Fruit fly (Drosophila melanogaster) whole organism, embryonic: ENCODE measurements around the gene Ser.
A peak's percentile ranks its signal among the peaks of the same experiment; 100 is the strongest.

Experiments
- Blimp-1 ChIP-seq: fragments of 200-800 bp; sonication (Bioruptor generic); optimal IDR thresholded peaks from 3 replicates; lab custom pipeline; 2018; ENCODE audit warnings: missing biosample characterization, missing genetic modification characterization, mild to moderate bottlenecking, moderate library complexity, missing genetic modification reagents
- CG1024 ChIP-seq: fragments of 200-800 bp; sonication (Bioruptor generic); IDR thresholded peaks from 2 replicates; pipeline ENCODE4 v1.3.6; 2022; ENCODE audit warnings: missing biosample characterization, missing genetic modification characterization
- CG10321 ChIP-seq: fragments of 200-800 bp; sonication (Bioruptor generic); IDR thresholded peaks from 2 replicates; pipeline ENCODE4 v1.3.6; 2022; ENCODE audit warnings: missing biosample characterization, missing genetic modification characterization
- CG10366 ChIP-seq: fragments of 200-800 bp; sonication (Bioruptor generic); IDR thresholded peaks from 2 replicates; pipeline ENCODE4 v1.3.6; 2022; ENCODE audit warnings: missing biosample characterization, missing genetic modification characterization
- CG11093 ChIP-seq: fragments of 200-800 bp; sonication (Bioruptor generic); IDR thresholded peaks from 3 replicates; pipeline ENCODE4 v1.3.6; 2022; ENCODE audit warnings: missing biosample characterization, missing genetic modification characterization
- CG11456 ChIP-seq: fragments of 200-800 bp; sonication (Bioruptor generic); IDR thresholded peaks from 3 replicates; pipeline ENCODE4 v1.3.6; 2022; ENCODE audit warnings: missing biosample characterization, missing genetic modification characterization
- CG12942 ChIP-seq: fragments of 200-800 bp; sonication (Bioruptor generic); optimal IDR thresholded peaks from 3 replicates; lab custom pipeline; 2016; ENCODE audit warnings: missing biosample characterization, missing genetic modification characterization
- CG13894 ChIP-seq: fragments of 200-800 bp; sonication (Bioruptor generic); optimal IDR thresholded peaks from 3 replicates; lab custom pipeline; 2018; ENCODE audit warnings: missing biosample characterization, mild to moderate bottlenecking, missing genetic modification characterization, moderate library complexity
- CG15269 ChIP-seq: fragments of 200-800 bp; sonication (Bioruptor generic); optimal IDR thresholded peaks from 2 replicates; lab custom pipeline; 2018; ENCODE audit warnings: missing biosample characterization, mild to moderate bottlenecking, missing genetic modification characterization, moderate library complexity
- CG17385 ChIP-seq: fragments of 200-800 bp; sonication (Bioruptor generic); optimal IDR thresholded peaks from 3 replicates; lab custom pipeline; 2018; ENCODE audit warnings: missing biosample characterization, mild to moderate bottlenecking, missing genetic modification characterization
- CG2199 ChIP-seq: fragments of 200-800 bp; sonication (Bioruptor generic); IDR thresholded peaks from 3 replicates; pipeline ENCODE4 v1.3.6; 2022; ENCODE audit warnings: missing biosample characterization, missing genetic modification characterization
- CG3995 ChIP-seq: fragments of 200-800 bp; sonication (Bioruptor generic); optimal IDR thresholded peaks from 3 replicates; lab custom pipeline; 2016; ENCODE audit warnings: missing biosample characterization, missing genetic modification characterization
- CG4730 ChIP-seq: fragments of 200-800 bp; sonication (Bioruptor generic); IDR thresholded peaks from 2 replicates; pipeline ENCODE4 v1.3.6; 2022; ENCODE audit warnings: missing biosample characterization, missing genetic modification characterization
- CG6791 ChIP-seq: fragments of 200-800 bp; sonication (Bioruptor generic); IDR thresholded peaks from 3 replicates; pipeline ENCODE4 v1.3.6; 2022; ENCODE audit warnings: missing biosample characterization, missing genetic modification characterization; ENCODE audit not compliant: partially characterized antibody
- CG8388 ChIP-seq: fragments of 200-800 bp; sonication (Bioruptor generic); optimal IDR thresholded peaks from 2 replicates; lab custom pipeline; 2019; ENCODE audit warnings: missing biosample characterization, mild to moderate bottlenecking, missing genetic modification characterization, moderate library complexity
- CG8944 ChIP-seq: fragments of 200-800 bp; sonication (Bioruptor generic); optimal IDR thresholded peaks from 3 replicates; lab custom pipeline; 2016; ENCODE audit warnings: missing biosample characterization, missing genetic modification characterization
- Camta ChIP-seq: fragments of 200-800 bp; sonication (Bioruptor generic); optimal IDR thresholded peaks from 2 replicates; lab custom pipeline; 2016; ENCODE audit warnings: missing biosample characterization, missing genetic modification characterization
- D19A ChIP-seq: fragments of 200-800 bp; optimal IDR thresholded peaks from 3 replicates; lab custom pipeline; 2019; ENCODE audit warnings: missing biosample characterization, mild to moderate bottlenecking, missing genetic modification characterization, moderate library complexity
- Dek ChIP-seq: fragments of 200-800 bp; sonication (Bioruptor generic); optimal IDR thresholded peaks from 3 replicates; lab custom pipeline; 2019; ENCODE audit warnings: missing biosample characterization, mild to moderate bottlenecking, missing genetic modification characterization, moderate library complexity
- Eip74EF ChIP-seq, 2 experiments: fragments of 200-800 bp in 1 of 2; fragments of >200 bp in 1 of 2; sonication (Bioruptor generic) in 1 of 2; optimal IDR thresholded peaks; 2 replicates each; lab custom pipeline; 2017 to 2019; ENCODE audit warnings: missing biosample characterization in 2 of 2, missing genetic modification characterization in 2 of 2, mild to moderate bottlenecking in 1 of 2, moderate library complexity in 1 of 2
- Ets65A ChIP-seq: fragments of 200-800 bp; sonication (Bioruptor generic); peaks from one replicate; lab custom pipeline; 2016; ENCODE audit warnings: missing biosample characterization, missing genetic modification characterization
- HLH3B ChIP-seq: fragments of 200-800 bp; sonication (Bioruptor generic); IDR thresholded peaks from 2 replicates; pipeline ENCODE4 v1.3.6; 2022; ENCODE audit warnings: missing biosample characterization, missing genetic modification characterization
- Opbp ChIP-seq: fragments of 200-800 bp; sonication (Bioruptor generic); IDR thresholded peaks from 3 replicates; pipeline ENCODE4 v1.3.6; 2022; ENCODE audit warnings: missing biosample characterization, missing genetic modification characterization; ENCODE audit not compliant: partially characterized antibody
- Stat92E ChIP-seq, 3 experiments: fragments of >200 bp in 2 of 3; fragments of 200-800 bp in 1 of 3; sonication (Bioruptor generic) in 1 of 3; optimal IDR thresholded peaks; 2 replicates each; lab custom pipeline; 2017 to 2019; ENCODE audit warnings: missing biosample characterization in 3 of 3, missing genetic modification characterization in 3 of 3, mild to moderate bottlenecking in 1 of 3, moderate library complexity in 1 of 3
- cg ChIP-seq: fragments of 200-800 bp; sonication (Bioruptor generic); optimal IDR thresholded peaks from 3 replicates; lab custom pipeline; 2019; ENCODE audit warnings: missing biosample characterization, mild to moderate bottlenecking, missing genetic modification characterization, moderate library complexity
- dm ChIP-seq: fragments of 200-800 bp; sonication (Bioruptor generic); optimal IDR thresholded peaks from 3 replicates; lab custom pipeline; 2016; ENCODE audit warnings: missing biosample characterization, missing genetic modification characterization
- ems ChIP-seq: fragments of 200-800 bp; sonication (Bioruptor generic); optimal IDR thresholded peaks from 3 replicates; lab custom pipeline; 2016; ENCODE audit warnings: missing biosample characterization, missing genetic modification characterization
- grn ChIP-seq: fragments of 200-800 bp; sonication (Bioruptor generic); optimal IDR thresholded peaks from 3 replicates; lab custom pipeline; 2017; ENCODE audit warnings: missing biosample characterization, missing genetic modification characterization
- jigr1 ChIP-seq: fragments of 200-800 bp; sonication (Bioruptor generic); IDR thresholded peaks from 3 replicates; pipeline ENCODE4 v1.3.6; 2022; ENCODE audit warnings: missing biosample characterization, missing genetic modification characterization
- kni ChIP-seq: fragments of 200-800 bp; sonication (Bioruptor generic); optimal IDR thresholded peaks from 3 replicates; lab custom pipeline; 2017; ENCODE audit warnings: mild to moderate bottlenecking, missing biosample characterization, missing genetic modification reagents, missing genetic modification characterization
- maf-S ChIP-seq: fragments of 200-800 bp; sonication (Bioruptor generic); optimal IDR thresholded peaks from 2 replicates; lab custom pipeline; 2016; ENCODE audit warnings: missing biosample characterization, missing genetic modification characterization
- pb ChIP-seq: fragments of 200-800 bp; sonication (Bioruptor generic); optimal IDR thresholded peaks from 3 replicates; lab custom pipeline; 2016; ENCODE audit warnings: missing biosample characterization, missing genetic modification characterization
- sens ChIP-seq: fragments of 200-800 bp; sonication (Bioruptor generic); peaks from one replicate; lab custom pipeline; 2016; ENCODE audit warnings: missing biosample characterization, missing genetic modification characterization

Gene Ser

DNA sequence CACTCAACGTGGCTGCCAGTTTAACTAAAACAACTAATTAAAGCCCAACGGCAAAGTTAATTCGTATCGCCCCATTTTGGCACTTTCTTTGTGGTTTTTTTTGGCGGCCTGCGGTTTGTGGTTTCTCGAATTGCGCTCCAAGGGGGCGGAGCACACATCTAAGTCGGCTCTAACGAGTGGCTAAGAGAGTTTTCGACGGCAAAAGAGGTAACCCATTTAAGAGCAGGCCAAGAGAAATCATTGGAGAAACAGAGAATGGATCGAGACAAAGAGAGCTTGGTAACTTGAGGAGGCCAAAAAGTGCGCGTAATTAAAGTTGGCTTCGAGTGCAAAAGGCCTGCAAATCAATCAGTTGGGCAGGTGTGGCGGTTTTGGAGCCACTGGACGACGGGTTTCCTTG, 28.9 kb upstream of the Ser start (continued):
- TF ChIP-seq Opbp: no peak
- no peak for TF ChIP-seq CG12942 (GFP tag; lab: Kevin White, UChicago)
- no peak for TF ChIP-seq CG10321 (GFP tag; lab: Robert Waterston, UW)
- no peak for TF ChIP-seq CG8944 (GFP tag; lab: Kevin White, UChicago)
- TF ChIP-seq CG4730: no peak
- no peak for TF ChIP-seq dm (GFP tag; lab: Kevin White, UChicago)
- TF ChIP-seq CG10366: no peak
- TF ChIP-seq ems (GFP tag; lab: Kevin White, UChicago): no peak
- TF ChIP-seq CG6791 (GFP tag; lab: Robert Waterston, UW): no peak
- no peak for TF ChIP-seq pb (GFP tag; lab: Kevin White, UChicago)
- no peak for TF ChIP-seq CG11093 (GFP tag; lab: Robert Waterston, UW)
- TF ChIP-seq Eip74EF (GFP tag; optimal IDR thresholded peaks at IDR 0.05; lab: Kevin White, UChicago): no peak
- TF ChIP-seq jigr1 (GFP tag; lab: Robert Waterston, UW): no peak

- TF ChIP-seq Dek (tag; lab: Kevin White, UChicago) (no peak), CG8388 (GFP tag; lab: Kevin White, UChicago) (no peak), CG3995 (no peak), Blimp-1 (GFP tag; lab: Kevin White, UChicago) (peak; percentile 7), CG17385 (no peak), grn (peak; percentile 84)
These were observed 28.1 kb upstream of the Ser start for dm6 chr3R:27222013-27222673.

DNA sequence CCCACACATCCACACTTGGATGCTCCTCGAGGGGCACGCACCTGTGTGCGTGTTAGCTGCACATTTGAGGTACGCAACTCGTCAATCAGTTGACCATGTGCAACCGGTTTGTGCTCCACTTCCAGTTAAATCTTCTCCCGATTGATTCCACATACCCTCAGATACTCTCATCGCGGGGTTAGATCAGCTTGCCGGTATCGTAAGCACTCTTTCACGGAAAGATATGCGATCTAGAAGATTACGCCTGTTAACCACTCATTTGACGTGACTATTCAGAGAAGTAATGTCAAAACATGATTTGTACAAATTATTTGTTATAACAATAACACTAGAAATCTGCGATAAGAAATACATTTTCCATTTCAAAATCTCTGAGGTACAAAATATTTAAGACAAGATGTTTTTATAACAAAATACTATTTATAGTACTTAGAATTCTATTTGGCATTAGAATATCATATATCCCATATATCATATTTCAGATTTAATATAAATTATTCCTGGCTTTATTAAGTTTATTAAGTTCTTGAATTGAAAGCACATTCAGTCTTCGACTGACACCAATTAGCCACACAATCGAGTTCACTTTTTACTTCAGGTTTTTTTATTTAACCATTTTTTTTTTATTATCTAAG, 26.9 kb upstream of the Ser start:
- peak; percentile 27 for TF ChIP-seq sens (GFP tag; lab: Kevin White, UChicago)
- 0 out of 3 replicates have a peak, but pooled peaks have one; percentile 23 for TF ChIP-seq CG2199 (GFP tag; lab: Robert Waterston, UW)
- 0 out of 3 replicates have a peak, but pooled peaks have one; percentile 8 for TF ChIP-seq CG11456 (GFP tag; lab: Robert Waterston, UW)
- TF ChIP-seq CG1024 (GFP tag; lab: Robert Waterston, UW): no peak
- TF ChIP-seq D19A: peak; percentile 35
- peak in 1 of 3 experiments; percentile 85 for TF ChIP-seq Stat92E (GFP tag; optimal IDR thresholded peaks at IDR 0.05; lab: Kevin White, UChicago)
- no peak for TF ChIP-seq maf-S (GFP tag; lab: Kevin White, UChicago)
- peak; percentile 52 for TF ChIP-seq Ets65A (GFP tag; lab: Kevin White, UChicago)
- TF ChIP-seq grn: peak; percentile 69
- peak; percentile 36 for TF ChIP-seq cg (GFP tag; lab: Kevin White, UChicago)

dm6 chr3R:27218814-27219213, 24.7 kb upstream of the Ser start:
- TF ChIP-seq cg (GFP tag; lab: Kevin White, UChicago) (peak; percentile 39), CG17385 (peak; percentile 30), HLH3B (no peak), CG13894 (peak; percentile 50), Camta (no peak), CG15269 (tag; lab: Kevin White, UChicago) (peak; percentile 52), kni (GFP tag; lab: Kevin White, UChicago) (peak; percentile 46)
